Worm (Caenorhabditis elegans) whole organism, mixed stage, embryonic: Measurements from ENCODE around the gene ran-2.

Experiments used
- ceh-43 ChIP-seq: fragments of 200-800 bp; sonication (Bioruptor generic); optimal IDR thresholded peaks from 2 replicates; lab custom pipeline; 2018; ENCODE audit warnings: mild to moderate bottlenecking, missing genetic modification characterization, moderate library complexity, missing compliant biosample characterization
- drap-1 ChIP-seq: fragments of 200-800 bp; sonication (Bioruptor generic); optimal IDR thresholded peaks from 3 replicates; lab custom pipeline; 2018; ENCODE audit warnings: mild to moderate bottlenecking, missing genetic modification characterization, missing compliant biosample characterization
- elt-1 ChIP-seq: sonication (generic microtip); optimal IDR thresholded peaks from 2 replicates; lab custom pipeline; 2017; ENCODE audit warnings: missing genetic modification characterization, mild to moderate bottlenecking, missing compliant biosample characterization, antibody characterized with exemption, moderate library complexity, borderline replicate concordance; ENCODE audit not compliant: insufficient read depth
- flh-1 ChIP-seq: fragments of 200-800 bp; sonication (Bioruptor generic); optimal IDR thresholded peaks from 2 replicates; lab custom pipeline; 2018; ENCODE audit warnings: mild to moderate bottlenecking, missing genetic modification characterization, moderate library complexity, missing compliant biosample characterization
- lsy-2 ChIP-seq: fragments of 150-350 bp; optimal IDR thresholded peaks from 2 replicates; lab custom pipeline; 2014; ENCODE audit warnings: missing biosample characterization, missing genetic modification characterization
- nhr-12 ChIP-seq: fragments of 150-350 bp; optimal IDR thresholded peaks from 2 replicates; lab custom pipeline; 2014; ENCODE audit warnings: missing biosample characterization, missing genetic modification characterization
- nhr-76 ChIP-seq: sonication (generic microtip); optimal IDR thresholded peaks from 2 replicates; lab custom pipeline; 2017; ENCODE audit warnings: missing biosample characterization, missing genetic modification characterization
- pha-4 ChIP-seq: fragments of 150-350 bp; optimal IDR thresholded peaks from 2 replicates; lab custom pipeline; 2018; ENCODE audit warnings: missing biosample characterization, missing genetic modification reagents, missing genetic modification characterization
- snpc-4 ChIP-seq: fragments of 150-350 bp; optimal IDR thresholded peaks from 2 replicates; lab custom pipeline; 2014; ENCODE audit warnings: missing biosample characterization, missing genetic modification characterization
- sptf-1 ChIP-seq: sonication (generic microtip); optimal IDR thresholded peaks from 2 replicates; lab custom pipeline; 2017; ENCODE audit warnings: mild to moderate bottlenecking, missing genetic modification characterization, moderate library complexity, missing compliant biosample characterization
- ztf-11 ChIP-seq: fragments of 150-350 bp; optimal IDR thresholded peaks from 2 replicates; lab custom pipeline; 2014; ENCODE audit warnings: missing biosample characterization, missing genetic modification characterization

DNA sequence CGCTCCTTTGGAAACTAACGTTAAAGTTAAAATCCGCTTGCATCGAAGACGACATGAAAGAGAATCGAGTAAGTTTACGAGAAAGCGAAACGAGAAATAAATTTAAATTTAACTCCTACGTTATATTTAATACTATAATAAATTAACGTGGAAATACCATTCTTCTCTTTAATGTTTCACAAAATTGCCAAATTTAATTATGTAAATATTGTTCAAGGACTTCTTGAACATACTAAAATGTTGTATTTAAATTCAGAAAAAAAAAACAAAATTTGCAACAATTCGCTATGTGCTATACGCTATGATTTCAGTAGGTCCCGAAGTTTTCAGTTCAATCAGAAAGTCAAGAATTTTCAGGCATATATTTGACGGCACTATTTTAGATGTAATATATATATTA lies 36.4 kb upstream of the ran-2 start, which contains the start of gene ZK688.10:
- no peak for TF ChIP-seq snpc-4 (tag; lab: Kevin White, UChicago)
- TF ChIP-seq ztf-11 = no peak
- no peak for TF ChIP-seq lsy-2 (tag; lab: Kevin White, UChicago)
- no peak for TF ChIP-seq pha-4 (tag; lab: Kevin White, UChicago)
- no peak for TF ChIP-seq elt-1 (tag; lab: Kevin White, UChicago)
- TF ChIP-seq nhr-12 (tag; lab: Kevin White, UChicago) = no peak
- TF ChIP-seq drap-1 (GFP tag; lab: Kevin White, UChicago) = no peak
- no peak for TF ChIP-seq ceh-43 (GFP tag; lab: Kevin White, UChicago)
- TF ChIP-seq flh-1 (GFP tag; lab: Kevin White, UChicago) = no peak
- TF ChIP-seq nhr-76 (tag; lab: Kevin White, UChicago) = no peak
- no peak for TF ChIP-seq sptf-1 (tag; lab: Kevin White, UChicago)
